Worm (Caenorhabditis elegans): ENCODE results near the gene cid-1.

The cid-1 gene

DNA sequence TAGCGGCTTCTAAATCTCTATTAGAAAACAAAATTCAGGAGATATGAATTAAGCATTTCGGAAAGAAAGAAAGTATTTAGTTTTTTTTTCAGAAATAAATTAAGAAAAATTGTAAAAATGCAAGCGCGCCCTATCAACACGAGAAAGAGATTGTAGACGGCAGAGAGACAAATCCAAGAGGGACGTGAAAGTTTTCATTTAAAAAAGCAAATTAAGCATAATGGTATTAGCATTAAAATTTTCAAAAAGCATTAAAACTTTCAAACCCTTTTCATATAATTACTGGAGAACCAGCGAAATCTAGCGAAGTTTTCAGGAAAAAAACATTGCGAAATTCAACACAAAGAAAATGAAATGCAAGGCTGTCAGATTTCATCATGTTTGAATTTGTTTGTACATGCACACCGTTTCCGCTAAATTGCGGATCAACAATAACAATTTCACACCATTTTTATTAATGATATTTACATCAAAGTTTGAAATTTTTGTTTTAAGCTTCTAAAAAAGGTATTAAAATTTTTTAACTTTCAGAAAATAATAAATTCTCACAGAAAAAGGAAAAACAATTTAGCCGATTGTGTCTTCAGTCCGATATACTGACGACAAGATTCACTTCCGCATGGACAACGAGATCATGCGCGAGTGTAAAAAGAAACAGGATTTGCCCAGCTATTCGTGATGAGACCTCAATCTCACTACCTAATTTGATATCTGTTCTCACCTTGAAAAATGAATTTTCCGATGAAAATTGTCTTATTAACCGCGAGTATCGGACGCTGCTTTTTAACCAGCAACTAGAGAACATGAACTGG lies 10.7 kb upstream of the cid-1 start, which contains the start of gene gars-1:
TSS of gene gars-1 (minus strand) at position 808 of the 812 bp plus-strand sequence.
- no peak for TF ChIP-seq skn-1 (tag; optimal IDR thresholded peaks at IDR 0.05)
- no peak for TF ChIP-seq ceh-16 (tag; optimal IDR thresholded peaks at IDR 0.05)
- no peak for TF ChIP-seq eor-1 (tag; optimal IDR thresholded peaks at IDR 0.05)
- TF ChIP-seq jun-1 (tag; optimal IDR thresholded peaks at IDR 0.05) = no peak
- peak; percentile 75 for TF ChIP-seq ama-1 (optimal IDR thresholded peaks at IDR 0.05)
- peak; percentile 4 for TF ChIP-seq pha-4 (tag; optimal IDR thresholded peaks at IDR 0.05)
- TF ChIP-seq mml-1 (tag; optimal IDR thresholded peaks at IDR 0.05) = no peak
- peak; percentile 37 for TF ChIP-seq lin-15B (tag; optimal IDR thresholded peaks at IDR 0.05)
- TF ChIP-seq nhr-11 (tag; optimal IDR thresholded peaks at IDR 0.05) = no peak
- peak; percentile 52 for TF ChIP-seq nhr-25 (tag; optimal IDR thresholded peaks at IDR 0.05)
- TF ChIP-seq sea-2 (GFP tag; optimal IDR thresholded peaks at IDR 0.05) = no peak
- no peak for TF ChIP-seq fkh-2 (tag; optimal IDR thresholded peaks at IDR 0.05)
- no peak for TF ChIP-seq nhr-43 (tag; optimal IDR thresholded peaks at IDR 0.05; ENCODE audit: poor library complexity, severe bottlenecking)
- TF ChIP-seq nhr-237 (tag; optimal IDR thresholded peaks at IDR 0.05) = no peak
- TF ChIP-seq snpc-4 (tag; optimal IDR thresholded peaks at IDR 0.05) = no peak
- no peak for TF ChIP-seq nhr-28 (tag; optimal IDR thresholded peaks at IDR 0.05)
- peak; percentile 36 for TF ChIP-seq nfya-1 (tag; optimal IDR thresholded peaks at IDR 0.05; ENCODE audit: insufficient read depth)
- TF ChIP-seq nhr-67 (tag; optimal IDR thresholded peaks at IDR 0.05) = no peak
- no peak for TF ChIP-seq elt-3 (tag; optimal IDR thresholded peaks at IDR 0.05)
- no peak for TF ChIP-seq egl-27 (tag; optimal IDR thresholded peaks at IDR 0.05)
- no peak for TF ChIP-seq ceh-28 (tag; optimal IDR thresholded peaks at IDR 0.05)
- TF ChIP-seq unc-62 (GFP tag; optimal IDR thresholded peaks at IDR 0.05) = no peak
- TF ChIP-seq hmg-11 (tag; optimal IDR thresholded peaks at IDR 0.05) = no peak

DNA sequence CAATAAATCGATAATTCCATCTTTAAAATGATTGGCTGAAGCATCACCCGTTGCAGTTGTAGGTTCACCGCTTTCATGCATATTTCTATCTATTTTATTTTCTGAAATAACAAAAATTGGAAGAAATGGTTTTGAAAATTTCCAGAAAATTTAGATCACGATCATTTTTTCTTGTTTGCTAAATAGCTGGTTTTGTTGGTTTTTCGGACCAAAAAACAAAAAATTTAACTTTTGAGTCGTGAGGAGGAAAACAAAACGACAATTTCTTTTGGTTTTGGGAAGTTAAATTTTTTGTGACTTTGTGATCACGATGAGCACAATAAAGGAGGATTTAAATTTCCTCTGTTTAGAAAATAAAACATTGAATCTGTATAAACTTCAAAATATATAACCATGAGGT lies 8.5 kb upstream of the cid-1 start, which contains the start of gene T10F2.2:
TSS of gene T10F2.2 (minus strand) at position 101 of the 400 bp plus-strand sequence.
- TF ChIP-seq jun-1 (tag; optimal IDR thresholded peaks at IDR 0.05) (no peak), mml-1 (tag; optimal IDR thresholded peaks at IDR 0.05) (no peak), mdl-1 (tag; optimal IDR thresholded peaks at IDR 0.05) (no peak)

DNA sequence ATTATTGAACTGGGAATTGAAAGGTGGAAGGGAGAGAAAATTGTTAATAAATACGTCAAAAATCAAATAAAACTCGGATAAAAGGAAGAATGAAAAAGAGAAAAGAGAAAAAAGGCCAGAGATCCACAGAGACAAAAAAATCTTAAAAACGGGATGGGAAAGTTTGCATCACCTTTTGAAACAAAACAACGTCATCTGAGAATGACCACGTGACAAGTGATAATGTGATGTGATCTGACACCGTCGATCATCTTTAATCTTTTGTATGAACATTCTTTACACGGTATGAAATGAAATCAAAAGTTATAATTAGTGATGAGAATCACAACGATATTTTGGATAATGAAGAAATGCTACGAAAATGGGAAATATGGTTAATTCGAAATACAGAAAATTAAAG lies 8.0 kb upstream of the cid-1 start:
- no peak for TF ChIP-seq zag-1 (tag; optimal IDR thresholded peaks at IDR 0.05)
- TF ChIP-seq egl-5 (tag; optimal IDR thresholded peaks at IDR 0.05) = no peak
- peak; percentile 68 for TF ChIP-seq nhr-43 (tag; optimal IDR thresholded peaks at IDR 0.05; ENCODE audit: poor library complexity, severe bottlenecking)
- no peak for TF ChIP-seq unc-39 (tag; optimal IDR thresholded peaks at IDR 0.05)
- TF ChIP-seq nhr-25 (tag; optimal IDR thresholded peaks at IDR 0.05) = peak; percentile 29
- no peak for TF ChIP-seq ztf-11 (tag; optimal IDR thresholded peaks at IDR 0.05)

- TF ChIP-seq mdl-1 (tag; optimal IDR thresholded peaks at IDR 0.05) = no peak
- no peak for TF ChIP-seq ztf-11 (tag; optimal IDR thresholded peaks at IDR 0.05)
- no peak for TF ChIP-seq daf-12 (tag; optimal IDR thresholded peaks at IDR 0.05)
- TF ChIP-seq elt-1 (tag; optimal IDR thresholded peaks at IDR 0.05) = no peak
- no peak for TF ChIP-seq nhr-67 (tag; optimal IDR thresholded peaks at IDR 0.05)
- TF ChIP-seq nhr-25 (tag; optimal IDR thresholded peaks at IDR 0.05) = no peak
- no peak for TF ChIP-seq ceh-82 (tag; optimal IDR thresholded peaks at IDR 0.05)
- TF ChIP-seq fkh-10 (GFP tag; optimal IDR thresholded peaks at IDR 0.05) = no peak
- TF ChIP-seq lsy-12 (tag; optimal IDR thresholded peaks at IDR 0.05) = no peak
Observed at ce11 chrIII:5169699-5170098, 4.0 kb upstream of the cid-1 start, which contains the start of gene ulp-1. Gene ulp-1 (minus strand): TSS chrIII:5169799.

DNA sequence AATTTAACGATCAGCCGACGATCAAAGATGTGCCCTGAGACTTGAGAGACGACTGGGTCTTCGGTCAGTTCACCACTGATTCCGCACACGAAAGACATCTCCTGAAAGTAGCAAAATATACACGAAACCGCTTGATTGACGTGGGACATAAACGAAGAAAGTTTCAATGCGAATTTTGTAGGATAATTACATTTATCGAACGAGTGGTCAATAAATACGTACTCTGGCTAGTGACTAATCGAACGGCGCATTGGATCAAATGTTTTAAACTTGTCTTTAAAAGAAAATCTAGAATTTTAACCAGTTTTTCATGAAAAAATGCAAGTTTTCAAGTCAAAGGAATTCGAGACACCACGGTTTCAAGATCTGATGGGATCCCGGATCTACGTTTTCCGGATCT lies 1.8 kb upstream of the cid-1 start, which contains the start of gene prp-19:
TSS of gene prp-19 (minus strand) at position 101 of the 400 bp plus-strand sequence.
- TF ChIP-seq elt-2 (tag; optimal IDR thresholded peaks at IDR 0.05) = no peak
- no peak for TF ChIP-seq eor-1 (tag; optimal IDR thresholded peaks at IDR 0.05)
- TF ChIP-seq ztf-11 (tag; optimal IDR thresholded peaks at IDR 0.05) = no peak
- no peak for TF ChIP-seq nhr-67 (tag; optimal IDR thresholded peaks at IDR 0.05)
- TF ChIP-seq egl-27 (tag; optimal IDR thresholded peaks at IDR 0.05) = no peak
- no peak for TF ChIP-seq fkh-2 (tag; optimal IDR thresholded peaks at IDR 0.05)
- no peak for TF ChIP-seq nhr-77 (tag; optimal IDR thresholded peaks at IDR 0.05)
- TF ChIP-seq ceh-9 (tag; optimal IDR thresholded peaks at IDR 0.05) = no peak
- no peak for TF ChIP-seq ceh-82 (tag; optimal IDR thresholded peaks at IDR 0.05)
- no peak for TF ChIP-seq nhr-23 (tag; optimal IDR thresholded peaks at IDR 0.05)
- TF ChIP-seq nhr-28 (tag; optimal IDR thresholded peaks at IDR 0.05) = no peak
- TF ChIP-seq lin-15B (tag; optimal IDR thresholded peaks at IDR 0.05) = no peak

Data from whole organism, L3 larva.